Fruit fly (Drosophila melanogaster): ENCODE results near the gene Chro.

DNA sequence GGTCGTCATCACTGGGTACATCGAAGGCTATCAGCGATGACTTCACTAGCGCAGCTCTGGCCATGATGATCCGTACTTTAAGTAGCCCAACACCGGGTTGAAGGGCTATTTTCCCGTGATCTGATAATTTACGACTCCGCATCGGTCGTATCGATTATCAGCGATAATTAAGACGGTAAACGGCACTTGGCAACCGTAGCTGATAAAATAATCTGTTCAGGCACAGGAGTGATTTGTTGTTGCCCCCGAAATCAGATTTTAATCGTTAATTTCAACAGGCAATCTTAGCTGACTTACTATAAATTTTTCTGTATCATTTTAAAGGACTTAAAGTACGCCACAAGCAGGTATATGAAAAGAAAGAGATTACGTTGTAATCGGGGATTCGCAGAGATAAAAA is 7.1 kb upstream of the Chro start:
- TF ChIP-seq CG4496 (GFP tag; IDR thresholded peaks at IDR 0.05) (no peak), CG12605 (GFP tag; IDR thresholded peaks at IDR 0.05) (no peak), EcR (GFP tag; optimal IDR thresholded peaks at IDR 0.05) (no peak), CG10348 (GFP tag; IDR thresholded peaks at IDR 0.05) (no peak)
